Worm (Caenorhabditis elegans) whole organism, young adult: ENCODE measurements around the gene C26B2.8.

Source experiments
- D2030.7 ChIP-seq: fragments of 200-800 bp; sonication (Bioruptor generic); IDR thresholded peaks from 2 replicates; pipeline ENCODE4 v1.3.6; 2022; ENCODE audit warnings: missing genetic modification reagents, missing genetic modification characterization, missing compliant biosample characterization
- F10E7.11 ChIP-seq: sonication (generic microtip); optimal IDR thresholded peaks from 2 replicates; lab custom pipeline; 2017; ENCODE audit warnings: mild to moderate bottlenecking, missing genetic modification characterization, moderate library complexity, missing compliant biosample characterization
- F49E8.2 ChIP-seq: sonication (generic microtip); optimal IDR thresholded peaks from 3 replicates; lab custom pipeline; 2017; ENCODE audit warnings: missing genetic modification characterization, mild to moderate bottlenecking, missing compliant biosample characterization, antibody characterized with exemption, moderate library complexity; ENCODE audit not compliant: insufficient read depth
- F55B11.4 ChIP-seq: sonication (generic microtip); optimal IDR thresholded peaks from 2 replicates; lab custom pipeline; 2016; ENCODE audit warnings: missing compliant biosample characterization, missing genetic modification characterization, borderline replicate concordance; ENCODE audit not compliant: insufficient read depth
- Y56A3A.18 ChIP-seq: fragments of 200-800 bp; sonication (Bioruptor generic); IDR thresholded peaks from 2 replicates; pipeline ENCODE4 v1.3.6; 2022; ENCODE audit warnings: missing genetic modification reagents, missing genetic modification characterization, missing compliant biosample characterization
- Y79H2A.3 ChIP-seq: fragments of 200-800 bp; sonication (Bioruptor generic); conservative IDR thresholded peaks from 2 replicates; pipeline ENCODE4 v1.3.6; 2022; ENCODE audit warnings: missing genetic modification reagents, missing genetic modification characterization, missing compliant biosample characterization
- aptf-2 ChIP-seq: fragments of 200-800 bp; sonication (Bioruptor generic); conservative IDR thresholded peaks from 2 replicates; pipeline ENCODE4 v1.3.6; 2022; ENCODE audit warnings: missing genetic modification reagents, missing genetic modification characterization, missing compliant biosample characterization
- athp-1 ChIP-seq: sonication (generic microtip); optimal IDR thresholded peaks from 2 replicates; lab custom pipeline; 2017; ENCODE audit warnings: mild to moderate bottlenecking, missing genetic modification characterization, missing compliant biosample characterization
- ccch-3 ChIP-seq: fragments of 200-800 bp; sonication (Bioruptor generic); optimal IDR thresholded peaks from 2 replicates; lab custom pipeline; 2018; ENCODE audit warnings: mild to moderate bottlenecking, missing genetic modification characterization, missing compliant biosample characterization
- cebp-1 ChIP-seq, 2 experiments: fragments of 200-800 bp in 1 of 2; sonication (Bioruptor generic) in 1 of 2; sonication (generic microtip) in 1 of 2; IDR thresholded peaks in 1 of 2; optimal IDR thresholded peaks in 1 of 2; 2 replicates each; pipeline versions ENCODE4 v1.3.6 to Lab custom; 2017 to 2022; ENCODE audit warnings: missing compliant biosample characterization in 2 of 2, missing genetic modification characterization in 2 of 2, mild to moderate bottlenecking in 1 of 2, missing genetic modification reagents in 1 of 2, moderate library complexity in 1 of 2
- ceh-91 ChIP-seq: fragments of 200-800 bp; sonication (Bioruptor generic); IDR thresholded peaks from 2 replicates; pipeline ENCODE4 v1.3.6; 2022; ENCODE audit warnings: missing genetic modification reagents, missing genetic modification characterization, missing compliant biosample characterization
- dox-1 ChIP-seq: fragments of 200-800 bp; sonication (Bioruptor generic); IDR thresholded peaks from 2 replicates; pipeline ENCODE4 v1.3.6; 2022; ENCODE audit warnings: missing genetic modification reagents, missing genetic modification characterization, missing compliant biosample characterization
- dpl-1 ChIP-seq: fragments of 150-350 bp; optimal IDR thresholded peaks from 2 replicates; lab custom pipeline; 2014; ENCODE audit warnings: missing biosample characterization, missing genetic modification reagents, missing genetic modification characterization
- fkh-3 ChIP-seq: sonication (generic microtip); optimal IDR thresholded peaks from 2 replicates; lab custom pipeline; 2016; ENCODE audit warnings: mild to moderate bottlenecking, missing genetic modification characterization, missing compliant biosample characterization
- him-1 ChIP-seq: sonication (generic microtip); optimal IDR thresholded peaks from 2 replicates; lab custom pipeline; 2016; ENCODE audit warnings: missing genotype, missing genetic modification reagents, missing genetic modification characterization, missing compliant biosample characterization
- hmg-1.2 ChIP-seq: fragments of 200-800 bp; sonication (Bioruptor generic); IDR thresholded peaks from 2 replicates; pipeline ENCODE4 v1.3.6; 2022; ENCODE audit warnings: missing genetic modification reagents, missing genetic modification characterization, missing compliant biosample characterization
- let-526 ChIP-seq: fragments of 200-800 bp; sonication (Bioruptor generic); IDR thresholded peaks from 2 replicates; pipeline ENCODE4 v1.3.6; 2022; ENCODE audit warnings: missing genetic modification reagents, missing genetic modification characterization, missing compliant biosample characterization
- lin-35 ChIP-seq, 3 experiments: fragments of 150-350 bp in 2 of 3; sonication (generic microtip) in 1 of 3; optimal IDR thresholded peaks; 2 replicates each; lab custom pipeline; 2014 to 2018; ENCODE audit warnings: missing biosample characterization in 3 of 3, missing genetic modification characterization in 3 of 3, missing genetic modification reagents in 3 of 3
- lsl-1 ChIP-seq: fragments of 200-800 bp; sonication (Bioruptor generic); optimal IDR thresholded peaks from 2 replicates; lab custom pipeline; 2018; ENCODE audit warnings: mild to moderate bottlenecking, missing genetic modification characterization, moderate library complexity, missing compliant biosample characterization
- lsy-27 ChIP-seq: sonication (generic microtip); optimal IDR thresholded peaks from 2 replicates; lab custom pipeline; 2017; ENCODE audit warnings: missing genetic modification characterization, mild to moderate bottlenecking, missing compliant biosample characterization, antibody characterized with exemption, missing genotype, borderline replicate concordance; ENCODE audit not compliant: insufficient read depth
- madf-6 ChIP-seq: fragments of 200-800 bp; sonication (Bioruptor generic); IDR thresholded peaks from 2 replicates; pipeline ENCODE4 v1.3.6; 2022; ENCODE audit warnings: missing genetic modification reagents, missing genetic modification characterization, missing compliant biosample characterization
- nhr-80 ChIP-seq: sonication (generic microtip); optimal IDR thresholded peaks from 2 replicates; lab custom pipeline; 2016; ENCODE audit warnings: missing genetic modification characterization, missing compliant biosample characterization
- rcor-1 ChIP-seq: fragments of 200-800 bp; sonication (Bioruptor generic); IDR thresholded peaks from 2 replicates; pipeline ENCODE4 v1.3.6; 2022; ENCODE audit warnings: missing genetic modification reagents, missing genetic modification characterization, missing compliant biosample characterization
- snpc-4 ChIP-seq, 5 experiments: fragments of 150-350 bp in 1 of 5; sonication (generic microtip) in 4 of 5; optimal IDR thresholded peaks; 2 replicates each; lab custom pipeline; 2014 to 2018; ENCODE audit warnings: missing genetic modification characterization in 5 of 5, missing biosample characterization in 3 of 5, antibody characterized with exemption in 2 of 5, mild to moderate bottlenecking in 2 of 5, missing compliant biosample characterization in 2 of 5, missing genotype in 2 of 5, moderate library complexity in 2 of 5, missing genetic modification reagents in 1 of 5
- tbp1 ChIP-seq: fragments of 200-800 bp; sonication (Bioruptor generic); optimal IDR thresholded peaks from 2 replicates; lab custom pipeline; 2018; ENCODE audit warnings: mild to moderate bottlenecking, missing genetic modification characterization, missing compliant biosample characterization
- unc-130 ChIP-seq: sonication (generic microtip); optimal IDR thresholded peaks from 2 replicates; lab custom pipeline; 2016; ENCODE audit warnings: missing genetic modification reagents, missing genetic modification characterization, missing compliant biosample characterization
- zfh-2 ChIP-seq: fragments of 200-800 bp; sonication (Bioruptor generic); conservative IDR thresholded peaks from 2 replicates; pipeline ENCODE4 v1.3.6; 2022; ENCODE audit warnings: missing genetic modification reagents, missing genetic modification characterization, missing compliant biosample characterization
- ztf-22 ChIP-seq: fragments of 200-800 bp; sonication (Bioruptor generic); optimal IDR thresholded peaks from 2 replicates; lab custom pipeline; 2018; ENCODE audit warnings: mild to moderate bottlenecking, missing genetic modification characterization, moderate library complexity, missing compliant biosample characterization
- ztf-25 ChIP-seq: fragments of 200-800 bp; sonication (Bioruptor generic); IDR thresholded peaks from 2 replicates; pipeline ENCODE4 v1.3.6; 2022; ENCODE audit warnings: missing genetic modification reagents, missing genetic modification characterization, missing compliant biosample characterization
- ztf-26 ChIP-seq: sonication (generic microtip); optimal IDR thresholded peaks from 2 replicates; lab custom pipeline; 2017; ENCODE audit warnings: missing genetic modification characterization, missing compliant biosample characterization
- ztf-6 ChIP-seq: fragments of 200-800 bp; sonication (Bioruptor generic); IDR thresholded peaks from 2 replicates; pipeline ENCODE4 v1.3.6; 2022; ENCODE audit warnings: missing genetic modification reagents, missing genetic modification characterization, missing compliant biosample characterization

C26B2.8 gene

DNA sequence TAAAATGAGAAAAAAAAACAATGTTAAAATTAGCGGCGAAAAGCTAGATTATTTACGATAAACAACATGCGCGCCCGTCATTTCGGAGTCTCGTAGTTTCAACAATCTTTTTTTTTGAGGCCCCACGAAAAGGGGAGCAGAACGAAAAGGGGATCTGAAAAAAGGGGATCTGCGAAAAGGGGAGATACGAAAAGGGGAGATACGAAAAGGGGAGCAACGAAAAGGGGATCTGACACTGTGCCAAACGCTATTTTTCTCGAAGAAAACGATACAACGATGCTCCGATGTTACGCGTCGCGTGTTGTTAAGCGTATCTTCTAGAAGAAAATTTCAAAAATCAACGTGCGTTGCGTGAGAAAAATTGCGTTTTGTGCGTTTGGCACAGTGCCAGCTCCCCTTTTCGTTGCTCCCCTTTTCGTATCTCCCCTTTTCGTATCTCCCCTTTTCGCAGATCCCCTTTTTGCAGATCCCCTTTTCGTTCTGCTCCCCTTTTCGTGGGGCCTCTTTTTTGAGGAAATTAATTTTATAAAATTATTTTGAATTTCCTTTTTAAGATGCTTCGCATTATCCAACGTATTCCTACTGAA, 1.9 kb downstream of the C26B2.8 start, which contains the start of gene C26B2.7 (continued):
- TF ChIP-seq ztf-25 (GFP tag; lab: Robert Waterston, UW) = peak; percentile 93
- peak in 1 of 3 experiments; percentile 53 for TF ChIP-seq lin-35 (GFP tag; optimal IDR thresholded peaks at IDR 0.05; lab: Kevin White, UChicago)
- peak; percentile 58 for TF ChIP-seq athp-1 (tag; lab: Kevin White, UChicago)
- peak; percentile 53 for TF ChIP-seq F49E8.2 (tag; lab: Kevin White, UChicago)
- peak; percentile 31 for TF ChIP-seq tbp1
- 0 out of 2 replicates have a peak, but pooled peaks have one; percentile 61 for TF ChIP-seq Y79H2A.3
- peak; percentile 18 for TF ChIP-seq ztf-26 (tag; lab: Kevin White, UChicago)
- peak; percentile 44; the same call in 1 of the 2 replicates for TF ChIP-seq ztf-6 (GFP tag; lab: Robert Waterston, UW)
- TF ChIP-seq zfh-2 (GFP tag; lab: Robert Waterston, UW) = peak; percentile 39; the same call in 1 of the 2 replicates
- TF ChIP-seq nhr-80 (tag; lab: Kevin White, UChicago) = peak; percentile 26
- peak; percentile 8 for TF ChIP-seq him-1 (tag; lab: Kevin White, UChicago)
- peak; percentile 55; the same call in 1 of the 2 replicates for TF ChIP-seq hmg-1.2
- peak; percentile 91 for TF ChIP-seq rcor-1 (GFP tag; lab: Robert Waterston, UW)
- peak; percentile 61 for TF ChIP-seq unc-130 (GFP tag; lab: Kevin White, UChicago)
- peak; percentile 49 for TF ChIP-seq ceh-91

DNA sequence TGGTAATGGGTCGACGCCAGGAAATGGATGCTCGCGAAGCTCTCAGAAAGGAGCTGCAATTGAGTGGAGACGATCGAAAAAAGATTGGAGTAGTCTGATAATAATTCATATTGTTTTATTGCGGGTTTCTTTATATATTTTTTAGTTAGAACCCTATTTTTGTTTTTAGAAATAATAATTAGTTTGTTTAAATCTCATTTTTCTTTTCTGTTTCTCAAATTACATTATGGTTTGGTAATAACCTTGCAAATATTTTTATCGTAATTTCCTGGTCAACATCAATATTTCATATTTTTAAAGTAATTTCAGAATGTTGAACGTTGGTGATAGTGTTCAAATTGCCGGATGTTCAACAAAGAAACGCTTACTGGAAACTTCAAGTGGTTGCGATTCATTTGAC, 2.7 kb downstream of the C26B2.8 start, which contains the start of gene elpc-4:
elpc-4 (plus strand) TSS at position 301 of the 400 bp plus-strand sequence.
- TF ChIP-seq madf-6 (GFP tag; lab: Robert Waterston, UW) = peak; percentile 28; the same call in 1 of the 2 replicates
- no peak for TF ChIP-seq aptf-2 (GFP tag; lab: Robert Waterston, UW)
- TF ChIP-seq, all 124 proteins: peak for 1

DNA sequence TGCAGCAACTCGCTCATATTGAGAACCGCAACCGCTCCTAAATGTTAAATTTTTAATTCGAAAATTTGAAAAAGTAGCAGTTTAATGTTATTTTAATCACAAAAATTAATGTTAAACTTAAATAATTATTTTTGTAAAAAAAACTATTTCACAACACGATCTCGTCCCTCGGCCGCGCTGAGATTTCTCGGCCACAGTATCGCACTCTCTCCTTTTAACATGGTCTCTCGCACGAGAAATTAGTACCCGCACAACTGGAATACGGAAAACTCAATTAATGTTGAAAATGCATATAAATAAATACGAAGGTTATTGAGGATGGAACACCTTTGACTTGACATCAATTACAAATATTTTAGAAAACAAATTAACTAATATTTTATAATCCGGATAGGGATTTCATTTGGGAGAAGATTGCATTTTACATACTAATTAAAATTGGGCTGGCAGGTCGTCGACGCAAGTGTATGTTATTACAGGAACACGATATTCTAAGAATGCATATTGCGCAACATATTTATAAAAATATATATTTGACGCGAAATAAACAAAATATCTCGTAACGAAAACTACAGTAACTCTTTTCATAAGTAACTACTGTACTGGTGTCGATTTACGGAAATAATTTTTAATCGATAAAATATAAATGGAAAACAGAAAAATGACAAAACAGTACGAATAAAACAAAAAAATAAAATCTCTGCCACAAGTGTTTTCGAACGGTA, 6.0 kb downstream of the C26B2.8 start, which contains the start of gene dnc-4:
dnc-4 (minus strand) TSS at position 37 of the 725 bp plus-strand sequence.
- peak; percentile 82 for TF ChIP-seq hmg-1.2
- peak; percentile 62 for TF ChIP-seq lsl-1 (GFP tag; lab: Kevin White, UChicago)
- no peak for TF ChIP-seq ccch-3 (GFP tag; lab: Kevin White, UChicago)
- TF ChIP-seq him-1 (tag; lab: Kevin White, UChicago) = no peak
- no peak for TF ChIP-seq zfh-2 (GFP tag; lab: Robert Waterston, UW)
- TF ChIP-seq F55B11.4 (tag; lab: Kevin White, UChicago) = no peak
- no peak for TF ChIP-seq lsy-27 (tag; lab: Kevin White, UChicago)
- no peak for TF ChIP-seq Y79H2A.3
- no peak for TF ChIP-seq ztf-22 (GFP tag; lab: Kevin White, UChicago)
- TF ChIP-seq lin-35 (GFP tag; optimal IDR thresholded peaks at IDR 0.05; lab: Kevin White, UChicago) = no peak
- TF ChIP-seq F10E7.11 = no peak
- no peak for TF ChIP-seq Y56A3A.18
- TF ChIP-seq let-526 (GFP tag; lab: Robert Waterston, UW) = no peak
- TF ChIP-seq dox-1 = peak; percentile 43; the same call in 1 of the 2 replicates
- no peak for TF ChIP-seq fkh-3 (tag; lab: Kevin White, UChicago)
- TF ChIP-seq D2030.7 = 0 out of 2 replicates have a peak, but pooled peaks have one; percentile 15
- TF ChIP-seq cebp-1 (GFP tag; IDR thresholded peaks at IDR 0.05; lab: Robert Waterston, UW) = peak; percentile 48; the same call in 1 of the 2 replicates
- peak; percentile 87 for TF ChIP-seq cebp-1 (tag; optimal IDR thresholded peaks at IDR 0.05; lab: Kevin White, UChicago)
- no peak for TF ChIP-seq snpc-4 (GFP tag; optimal IDR thresholded peaks at IDR 0.05; lab: Kevin White, UChicago)
- TF ChIP-seq snpc-4 (tag; optimal IDR thresholded peaks at IDR 0.05; lab: Kevin White, UChicago) = peak in 1 of 4 experiments; percentile 6
- no peak for TF ChIP-seq dpl-1
